Comparison of ENCODE assay signal across 1 fruit fly cellular context in genomic region chrX:19243379-19243834, dm6.
A peak's percentile ranks its signal among the peaks of the same experiment; 100 is the strongest.
TF ChIP-seq lines count a peak whose summit lies in the region.

CG7889 (plus strand) TSS chrX:19243631.

TF ChIP-seq in whole organism, embryonic, 481 proteins besides CTCF, POLR2A, EP300 and RAD21 (continued from another document and continues in another):
- TF ChIP-seq CG17912 (GFP tag; optimal IDR thresholded peaks at IDR 0.05; lab: Kevin White, UChicago) (no peak), pho (GFP tag; optimal IDR thresholded peaks at IDR 0.05; lab: Kevin White, UChicago) (no peak), CG6791 (GFP tag; IDR thresholded peaks at IDR 0.05; lab: Robert Waterston, UW; ENCODE audit: partially characterized antibody) (no peak), Meics (GFP tag; optimal IDR thresholded peaks at IDR 0.05; lab: Kevin White, UChicago) (peak; percentile 84), HmgZ (tag; optimal IDR thresholded peaks at IDR 0.05; lab: Kevin White, UChicago) (peak; percentile 12), wor (GFP tag; IDR thresholded peaks at IDR 0.05; lab: Robert Waterston, UW) (no peak), wek (GFP tag; optimal IDR thresholded peaks at IDR 0.05; lab: Kevin White, UChicago) (peak; percentile 89), CG2120 (GFP tag; optimal IDR thresholded peaks at IDR 0.05; lab: Kevin White, UChicago) (peak; percentile 27), MBD-R2 (GFP tag; IDR thresholded peaks at IDR 0.05; lab: Robert Waterston, UW) (peak; percentile 73), odd (GFP tag; optimal IDR thresholded peaks at IDR 0.05; lab: Kevin White, UChicago) (no peak), Usf (GFP tag; optimal IDR thresholded peaks at IDR 0.05; lab: Kevin White, UChicago) (no peak), CG13287 (GFP tag; IDR thresholded peaks at IDR 0.05; lab: Robert Waterston, UW; ENCODE audit: partially characterized antibody) (peak; percentile 11; the same call in 1 of the 2 replicates), Hey (tag; optimal IDR thresholded peaks at IDR 0.05; lab: Kevin White, UChicago) (no peak), CG10565 (GFP tag; optimal IDR thresholded peaks at IDR 0.05; lab: Kevin White, UChicago) (no peak), Abd-B (GFP tag; optimal IDR thresholded peaks at IDR 0.05; lab: Kevin White, UChicago) (peak; percentile 2), bbx (GFP tag; IDR thresholded peaks at IDR 0.05; lab: Robert Waterston, UW; ENCODE audit: partially characterized antibody) (no peak), Xrp1 (GFP tag; IDR thresholded peaks at IDR 0.05; lab: Robert Waterston, UW) (peak; percentile 26; the same call in 1 of the 2 replicates), gem (tag; optimal IDR thresholded peaks at IDR 0.05; lab: Kevin White, UChicago) (peak; percentile 17), Dek (tag; optimal IDR thresholded peaks at IDR 0.05; lab: Kevin White, UChicago) (no peak), rib (GFP tag; IDR thresholded peaks at IDR 0.05; lab: Robert Waterston, UW) (no peak), dm (GFP tag; optimal IDR thresholded peaks at IDR 0.05; lab: Kevin White, UChicago) (peak; percentile 10), ssp (GFP tag; IDR thresholded peaks at IDR 0.05; lab: Robert Waterston, UW) (no peak), CG8924 (tag; optimal IDR thresholded peaks at IDR 0.05; lab: Kevin White, UChicago) (no peak), Jarid2 (GFP tag; optimal IDR thresholded peaks at IDR 0.05; lab: Kevin White, UChicago) (no peak), CG4424 (GFP tag; optimal IDR thresholded peaks at IDR 0.05; lab: Kevin White, UChicago) (peak; percentile 58), Ets97D (GFP tag; optimal IDR thresholded peaks at IDR 0.05; lab: Kevin White, UChicago) (no peak), Sry-δ (GFP tag; optimal IDR thresholded peaks at IDR 0.05; lab: Kevin White, UChicago) (peak; percentile 3), CG11456 (GFP tag; IDR thresholded peaks at IDR 0.05; lab: Robert Waterston, UW) (no peak), NC2β (GFP tag; optimal IDR thresholded peaks at IDR 0.05; lab: Kevin White, UChicago) (no peak), CG1792 (GFP tag; optimal IDR thresholded peaks at IDR 0.05; lab: Kevin White, UChicago) (no peak), CG12219 (GFP tag; optimal IDR thresholded peaks at IDR 0.05; lab: Kevin White, UChicago) (no peak), Kr (GFP tag; optimal IDR thresholded peaks at IDR 0.05; lab: Kevin White, UChicago) (no peak), Antp (GFP tag; optimal IDR thresholded peaks at IDR 0.05; lab: Kevin White, UChicago) (no peak), pan (optimal IDR thresholded peaks at IDR 0.05; lab: Kevin White, UChicago) (no peak), pan (GFP tag; optimal IDR thresholded peaks at IDR 0.05 in 1 of 2, IDR thresholded peaks at IDR 0.05 in 1 of 2) (no peak), Ptx1 (GFP tag; IDR thresholded peaks at IDR 0.05; lab: Robert Waterston, UW) (0 out of 2 replicates have a peak, but pooled peaks have one; percentile 34), salm (tag; optimal IDR thresholded peaks at IDR 0.05; lab: Kevin White, UChicago) (no peak), gsb (GFP tag; IDR thresholded peaks at IDR 0.05; lab: Robert Waterston, UW) (no peak), Neu2 (GFP tag; optimal IDR thresholded peaks at IDR 0.05; lab: Kevin White, UChicago; ENCODE audit: borderline replicate concordance) (no peak), Hr39 (optimal IDR thresholded peaks at IDR 0.05; lab: Kevin White, UChicago) (no peak), mld (GFP tag; IDR thresholded peaks at IDR 0.05; lab: Robert Waterston, UW; ENCODE audit: partially characterized antibody) (no peak), CG2678 (tag; optimal IDR thresholded peaks at IDR 0.05; lab: Kevin White, UChicago) (peak; percentile 61), ham (GFP tag; IDR thresholded peaks at IDR 0.05; lab: Robert Waterston, UW) (no peak), ap (GFP tag; IDR thresholded peaks at IDR 0.05; lab: Robert Waterston, UW) (0 out of 2 replicates have a peak, but pooled peaks have one; percentile 14), Med (GFP tag; lab: Kevin White, UChicago) (peak; percentile 81), dmrt99B (tag; optimal IDR thresholded peaks at IDR 0.05; lab: Kevin White, UChicago) (no peak), CG7745 (tag; optimal IDR thresholded peaks at IDR 0.05; lab: Kevin White, UChicago) (no peak), CG2202 (tag; optimal IDR thresholded peaks at IDR 0.05; lab: Kevin White, UChicago) (no peak), Oli (tag; optimal IDR thresholded peaks at IDR 0.05; lab: Kevin White, UChicago) (no peak), scrt (GFP tag; optimal IDR thresholded peaks at IDR 0.05; lab: Kevin White, UChicago) (peak; percentile 43), CG5180 (GFP tag; optimal IDR thresholded peaks at IDR 0.05; lab: Kevin White, UChicago) (no peak), sima (GFP tag; optimal IDR thresholded peaks at IDR 0.05; lab: Kevin White, UChicago) (no peak), CG34422 (GFP tag; IDR thresholded peaks at IDR 0.05; lab: Robert Waterston, UW) (peak; percentile 31; the same call in 1 of the 3 replicates), hth (optimal IDR thresholded peaks at IDR 0.05; lab: Kevin White, UChicago) (no peak), CG9797 (GFP tag; optimal IDR thresholded peaks at IDR 0.05; lab: Kevin White, UChicago) (peak; percentile 52), dysf (GFP tag; IDR thresholded peaks at IDR 0.05; lab: Robert Waterston, UW) (no peak; the same call in 1 of the 3 replicates), dimm (GFP tag; IDR thresholded peaks at IDR 0.05; lab: Robert Waterston, UW) (no peak), ERR (GFP tag; optimal IDR thresholded peaks at IDR 0.05; lab: Kevin White, UChicago) (no peak), aop (GFP tag; IDR thresholded peaks at IDR 0.05; lab: Robert Waterston, UW) (no peak), Fer3 (tag; optimal IDR thresholded peaks at IDR 0.05; lab: Kevin White, UChicago) (no peak), seq (GFP tag; IDR thresholded peaks at IDR 0.05; lab: Robert Waterston, UW) (no peak), pros (GFP tag; optimal IDR thresholded peaks at IDR 0.05; lab: Kevin White, UChicago) (no peak), fd3F (GFP tag; optimal IDR thresholded peaks at IDR 0.05; lab: Kevin White, UChicago) (no peak), Dfd (GFP tag; optimal IDR thresholded peaks at IDR 0.05; lab: Kevin White, UChicago) (no peak), CG12104 (GFP tag; optimal IDR thresholded peaks at IDR 0.05; lab: Kevin White, UChicago) (peak; percentile 4), E2f1 (GFP tag; IDR thresholded peaks at IDR 0.05; lab: Robert Waterston, UW) (0 out of 2 replicates have a peak, but pooled peaks have one; percentile 18), YL-1 (GFP tag; optimal IDR thresholded peaks at IDR 0.05; lab: Kevin White, UChicago) (no peak), CG3281 (GFP tag; optimal IDR thresholded peaks at IDR 0.05; lab: Kevin White, UChicago) (peak; percentile 26), Hmr (GFP tag; optimal IDR thresholded peaks at IDR 0.05; lab: Kevin White, UChicago) (no peak), Nf-YB (GFP tag; optimal IDR thresholded peaks at IDR 0.05; lab: Kevin White, UChicago) (no peak), Bteb2 (GFP tag; optimal IDR thresholded peaks at IDR 0.05; lab: Kevin White, UChicago) (no peak), trh (GFP tag; optimal IDR thresholded peaks at IDR 0.05; lab: Kevin White, UChicago) (no peak), sd (tag; optimal IDR thresholded peaks at IDR 0.05; lab: Kevin White, UChicago) (no peak), ci (GFP tag; IDR thresholded peaks at IDR 0.05; lab: Robert Waterston, UW) (peak; percentile 46; the same call in 1 of the 3 replicates), zen2 (GFP tag; IDR thresholded peaks at IDR 0.05; lab: Robert Waterston, UW; ENCODE audit: partially characterized antibody) (no peak), CG14050 (GFP tag; IDR thresholded peaks at IDR 0.05; lab: Robert Waterston, UW) (no peak), CG7786 (GFP tag; optimal IDR thresholded peaks at IDR 0.05; lab: Kevin White, UChicago) (no peak), CG18619 (GFP tag; optimal IDR thresholded peaks at IDR 0.05; lab: Kevin White, UChicago) (no peak), tgo (GFP tag; IDR thresholded peaks at IDR 0.05; lab: Robert Waterston, UW) (no peak), CG1647 (GFP tag; optimal IDR thresholded peaks at IDR 0.05; lab: Kevin White, UChicago) (peak; percentile 6), CG10543 (GFP tag; optimal IDR thresholded peaks at IDR 0.05; lab: Kevin White, UChicago) (no peak), wdn (GFP tag; IDR thresholded peaks at IDR 0.05; lab: Robert Waterston, UW) (no peak), HLH4C (GFP tag; IDR thresholded peaks at IDR 0.05; lab: Robert Waterston, UW; ENCODE audit: partially characterized antibody) (no peak), p53 (GFP tag; optimal IDR thresholded peaks at IDR 0.05; lab: Kevin White, UChicago) (no peak), CG9727 (GFP tag; optimal IDR thresholded peaks at IDR 0.05; lab: Kevin White, UChicago) (peak; percentile 22), TFAM (GFP tag; optimal IDR thresholded peaks at IDR 0.05; lab: Kevin White, UChicago) (no peak), NFAT (GFP tag; IDR thresholded peaks at IDR 0.05; lab: Robert Waterston, UW) (no peak), Max (GFP tag; optimal IDR thresholded peaks at IDR 0.05; lab: Kevin White, UChicago) (peak; percentile 39), CG10431 (GFP tag; optimal IDR thresholded peaks at IDR 0.05; lab: Kevin White, UChicago) (no peak), CG18476 (GFP tag; optimal IDR thresholded peaks at IDR 0.05; lab: Kevin White, UChicago) (peak; percentile 21), Optix (GFP tag; IDR thresholded peaks at IDR 0.05; lab: Robert Waterston, UW) (no peak), sens (GFP tag; lab: Kevin White, UChicago) (peak; percentile 86), ac (GFP tag; optimal IDR thresholded peaks at IDR 0.05; lab: Kevin White, UChicago) (no peak), HLH3B (GFP tag; IDR thresholded peaks at IDR 0.05; lab: Robert Waterston, UW) (no peak), phol (tag; optimal IDR thresholded peaks at IDR 0.05; lab: Kevin White, UChicago) (peak; percentile 40), CG34376 (GFP tag; optimal IDR thresholded peaks at IDR 0.05; lab: Kevin White, UChicago) (no peak), Atf-2 (GFP tag; optimal IDR thresholded peaks at IDR 0.05; lab: Kevin White, UChicago) (no peak), sr (GFP tag; IDR thresholded peaks at IDR 0.05; lab: Robert Waterston, UW) (no peak), crp (GFP tag; optimal IDR thresholded peaks at IDR 0.05; lab: Kevin White, UChicago) (no peak), shn (GFP tag; optimal IDR thresholded peaks at IDR 0.05; lab: Kevin White, UChicago) (no peak), slp2 (GFP tag; optimal IDR thresholded peaks at IDR 0.05; lab: Kevin White, UChicago) (no peak), BtbVII (GFP tag; optimal IDR thresholded peaks at IDR 0.05; lab: Kevin White, UChicago) (peak; percentile 30), Hsf (GFP tag; optimal IDR thresholded peaks at IDR 0.05; lab: Kevin White, UChicago) (peak; percentile 6), Six4 (GFP tag; optimal IDR thresholded peaks at IDR 0.05; lab: Kevin White, UChicago) (no peak), CG12391 (tag; optimal IDR thresholded peaks at IDR 0.05; lab: Kevin White, UChicago) (peak; percentile 11), nom (GFP tag; optimal IDR thresholded peaks at IDR 0.05; lab: Kevin White, UChicago) (no peak), CG1603 (tag; optimal IDR thresholded peaks at IDR 0.05; lab: Kevin White, UChicago) (peak; percentile 64), Dbx (GFP tag; IDR thresholded peaks at IDR 0.05; lab: Robert Waterston, UW) (no peak), zen (tag; optimal IDR thresholded peaks at IDR 0.05; lab: Kevin White, UChicago) (peak; percentile 13), org-1 (GFP tag; optimal IDR thresholded peaks at IDR 0.05; lab: Kevin White, UChicago) (no peak), CG10209 (GFP tag; optimal IDR thresholded peaks at IDR 0.05; lab: Kevin White, UChicago) (peak; percentile 23), sqz (GFP tag; optimal IDR thresholded peaks at IDR 0.05; lab: Kevin White, UChicago) (no peak), ara (GFP tag; IDR thresholded peaks at IDR 0.05; lab: Robert Waterston, UW) (no peak), CG9932 (GFP tag; IDR thresholded peaks at IDR 0.05; lab: Robert Waterston, UW) (peak; percentile 28; the same call in 1 of the 2 replicates), CG17328 (GFP tag; IDR thresholded peaks at IDR 0.05; lab: Robert Waterston, UW) (no peak), repo (GFP tag; optimal IDR thresholded peaks at IDR 0.05; lab: Kevin White, UChicago) (no peak), CG11696 (GFP tag; IDR thresholded peaks at IDR 0.05; lab: Robert Waterston, UW) (no peak), prd (optimal IDR thresholded peaks at IDR 0.05; lab: Kevin White, UChicago) (no peak), prd (GFP tag; IDR thresholded peaks at IDR 0.05; lab: Robert Waterston, UW) (no peak; the same call in 2 of the 3 replicates), Oaz (GFP tag; IDR thresholded peaks at IDR 0.05; lab: Robert Waterston, UW) (no peak), bowl (GFP tag; IDR thresholded peaks at IDR 0.05; lab: Robert Waterston, UW) (no peak), CG10274 (GFP tag; optimal IDR thresholded peaks at IDR 0.05; lab: Kevin White, UChicago) (no peak), D (optimal IDR thresholded peaks at IDR 0.05; lab: Kevin White, UChicago) (no peak), D (GFP tag; optimal IDR thresholded peaks at IDR 0.05; lab: Kevin White, UChicago) (no peak), fd96Cb (tag; optimal IDR thresholded peaks at IDR 0.05; lab: Kevin White, UChicago) (peak; percentile 11), NK7.1 (GFP tag; optimal IDR thresholded peaks at IDR 0.05; lab: Kevin White, UChicago) (no peak), esg (GFP tag; conservative IDR thresholded peaks at IDR 0.05; lab: Robert Waterston, UW) (no peak), CG8765 (GFP tag; IDR thresholded peaks at IDR 0.05; lab: Robert Waterston, UW) (no peak), CG3847 (GFP tag; IDR thresholded peaks at IDR 0.05; lab: Robert Waterston, UW) (no peak), cwo (GFP tag; optimal IDR thresholded peaks at IDR 0.05; lab: Kevin White, UChicago) (no peak), lov (optimal IDR thresholded peaks at IDR 0.05; lab: Kevin White, UChicago) (no peak), lov (GFP tag; IDR thresholded peaks at IDR 0.05; lab: Robert Waterston, UW) (no peak), Gug (GFP tag; IDR thresholded peaks at IDR 0.05; lab: Robert Waterston, UW) (no peak), CG11247 (GFP tag; IDR thresholded peaks at IDR 0.05; lab: Robert Waterston, UW) (no peak), Taf1 (GFP tag; IDR thresholded peaks at IDR 0.05; lab: Robert Waterston, UW) (peak; percentile 18; the same call in 1 of the 2 replicates), CG6654 (GFP tag; optimal IDR thresholded peaks at IDR 0.05; lab: Kevin White, UChicago) (no peak), CG11504 (tag; optimal IDR thresholded peaks at IDR 0.05; lab: Kevin White, UChicago) (peak; percentile 50), ken (GFP tag; IDR thresholded peaks at IDR 0.05; lab: Robert Waterston, UW) (no peak)
